Worm (Caenorhabditis elegans): ENCODE results near the gene B0198.3.

ce11 chrX:11992778-11993177 lies 64.1 kb downstream of the B0198.3 start:
- TF ChIP-seq T22C8.4 (GFP tag; IDR thresholded peaks at IDR 0.05) (no peak), cog-1 (tag; optimal IDR thresholded peaks at IDR 0.05) (no peak), tab-1 (GFP tag; IDR thresholded peaks at IDR 0.05) (no peak), flt-1 (GFP tag; IDR thresholded peaks at IDR 0.05) (no peak), ztf-29 (GFP tag; IDR thresholded peaks at IDR 0.05) (no peak), klf-2 (GFP tag; conservative IDR thresholded peaks at IDR 0.05) (no peak), ztf-23 (GFP tag; IDR thresholded peaks at IDR 0.05) (no peak)
